Worm (Caenorhabditis elegans): ENCODE data around the gene ZK675.4.

ZK675.4 gene

ce11 chrII:7887295-7887694 is 23.8 kb upstream of the ZK675.4 start (continued):
- TF ChIP-seq nhr-11 (tag; optimal IDR thresholded peaks at IDR 0.05) (peak; percentile 42), ceh-63 (GFP tag; optimal IDR thresholded peaks at IDR 0.05) (no peak), nhr-71 (tag; optimal IDR thresholded peaks at IDR 0.05) (peak; percentile 83), nhr-237 (tag; optimal IDR thresholded peaks at IDR 0.05) (peak; percentile 25), sptf-1 (tag; optimal IDR thresholded peaks at IDR 0.05) (no peak), isw-1 (GFP tag; IDR thresholded peaks at IDR 0.05) (no peak), rnt-1 (tag; optimal IDR thresholded peaks at IDR 0.05) (peak; percentile 33), Y116A8C.19 (tag; optimal IDR thresholded peaks at IDR 0.05; ENCODE audit: borderline replicate concordance) (no peak), lir-3 (tag; optimal IDR thresholded peaks at IDR 0.05; ENCODE audit: poor library complexity) (no peak), elt-3 (tag; optimal IDR thresholded peaks at IDR 0.05) (no peak), lin-15B (tag; optimal IDR thresholded peaks at IDR 0.05) (no peak), zip-4 (GFP tag; optimal IDR thresholded peaks at IDR 0.05) (peak; percentile 57), ceh-82 (tag; optimal IDR thresholded peaks at IDR 0.05) (peak in 2 of 3 experiments; percentile 9 to 63), nhr-28 (tag; optimal IDR thresholded peaks at IDR 0.05) (no peak), lin-13 (GFP tag; optimal IDR thresholded peaks at IDR 0.05) (no peak), nhr-12 (tag; optimal IDR thresholded peaks at IDR 0.05) (no peak), lin-14 (GFP tag; optimal IDR thresholded peaks at IDR 0.05) (peak; percentile 86), lin-39 (tag; optimal IDR thresholded peaks at IDR 0.05) (no peak), vab-15 (tag; optimal IDR thresholded peaks at IDR 0.05) (no peak), hlh-4 (tag; optimal IDR thresholded peaks at IDR 0.05) (no peak), unc-62 (GFP tag; optimal IDR thresholded peaks at IDR 0.05) (no peak), C04F5.9 (tag; optimal IDR thresholded peaks at IDR 0.05) (no peak), snu-23 (GFP tag; optimal IDR thresholded peaks at IDR 0.05) (peak; percentile 56), irx-1 (tag; optimal IDR thresholded peaks at IDR 0.05) (no peak), efl-1 (optimal IDR thresholded peaks at IDR 0.05) (peak; percentile 14 to 37), efl-1 (GFP tag; optimal IDR thresholded peaks at IDR 0.05 in 1 of 2) (no peak), unc-130 (tag; optimal IDR thresholded peaks at IDR 0.05) (no peak), ama-1 (optimal IDR thresholded peaks at IDR 0.05) (no peak), mef-2 (tag; optimal IDR thresholded peaks at IDR 0.05) (no peak), dsc-1 (tag; optimal IDR thresholded peaks at IDR 0.05) (peak; percentile 16), blmp-1 (tag; optimal IDR thresholded peaks at IDR 0.05) (peak; percentile 22), tlp-1 (tag; optimal IDR thresholded peaks at IDR 0.05) (no peak), alr-1 (tag; optimal IDR thresholded peaks at IDR 0.05; ENCODE audit: borderline replicate concordance) (no peak), efl-3 (GFP tag; optimal IDR thresholded peaks at IDR 0.05) (no peak), pqm-1 (tag; optimal IDR thresholded peaks at IDR 0.05) (no peak), nhr-47 (tag; optimal IDR thresholded peaks at IDR 0.05) (peak; percentile 70), swsn-7 (tag; optimal IDR thresholded peaks at IDR 0.05) (peak; percentile 37), aha-1 (tag; optimal IDR thresholded peaks at IDR 0.05) (no peak), aly-2 (tag; optimal IDR thresholded peaks at IDR 0.05) (no peak), ceh-88 (GFP tag; IDR thresholded peaks at IDR 0.05) (no peak), nhr-76 (tag; optimal IDR thresholded peaks at IDR 0.05) (no peak), egl-27 (tag; optimal IDR thresholded peaks at IDR 0.05) (peak; percentile 7 to 11), nhr-84 (tag; optimal IDR thresholded peaks at IDR 0.05) (no peak), unc-98 (GFP tag; IDR thresholded peaks at IDR 0.05) (no peak), mdl-1 (tag; optimal IDR thresholded peaks at IDR 0.05) (no peak), zag-1 (tag; optimal IDR thresholded peaks at IDR 0.05) (no peak), egl-13 (tag; optimal IDR thresholded peaks at IDR 0.05) (no peak), C34B4.2 (tag; optimal IDR thresholded peaks at IDR 0.05) (no peak), lin-35 (GFP tag; optimal IDR thresholded peaks at IDR 0.05) (peak in 1 of 2 experiments; percentile 38), sup-37 (GFP tag; optimal IDR thresholded peaks at IDR 0.05) (no peak), dpl-1 (GFP tag; optimal IDR thresholded peaks at IDR 0.05) (peak in 1 of 3 experiments; percentile 17), xbp-1 (tag; optimal IDR thresholded peaks at IDR 0.05) (peak; percentile 31), mab-9 (GFP tag; IDR thresholded peaks at IDR 0.05) (no peak), elt-2 (tag; optimal IDR thresholded peaks at IDR 0.05) (no peak)

All from whole organism, L1 larva.